Worm (Caenorhabditis elegans): ENCODE data around the gene mics-1.

DNA sequence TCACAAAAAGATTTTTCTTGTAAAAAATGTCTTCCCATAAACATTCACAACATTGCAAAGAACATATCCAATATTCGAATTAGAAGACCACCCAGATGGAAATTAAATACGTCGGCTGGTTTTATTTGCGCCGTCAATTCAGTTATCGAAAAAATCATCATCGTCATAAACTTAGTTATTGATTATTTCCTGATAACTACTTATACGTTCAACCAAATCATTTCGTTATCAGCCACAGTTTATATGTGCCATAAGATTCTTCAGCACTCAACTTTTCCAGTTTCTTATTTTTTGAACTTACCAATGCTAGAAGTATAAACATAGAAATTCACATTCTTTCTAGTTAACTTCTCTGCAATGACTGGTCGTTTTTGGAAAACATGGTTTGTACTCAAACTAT lies 2.5 kb upstream of the mics-1 start:
- TF ChIP-seq tbx-37 (GFP tag; conservative IDR thresholded peaks at IDR 0.05), result no peak
- no peak for TF ChIP-seq flt-1 (GFP tag; IDR thresholded peaks at IDR 0.05)

Measured in whole organism, early embryonic.